Worm (Caenorhabditis elegans): ENCODE data around the gene W03F9.11.

Gene W03F9.11

ce11 chrV:103977-104376, 37.2 kb downstream of the W03F9.11 start, which contains the start of gene rps-27:
rps-27 (minus strand) TSS chrV:104077.
- TF ChIP-seq lim-6 (tag; optimal IDR thresholded peaks at IDR 0.05) (no peak), ama-1 (optimal IDR thresholded peaks at IDR 0.05) (no peak), madf-2 (tag; optimal IDR thresholded peaks at IDR 0.05) (no peak), ceh-19 (GFP tag; optimal IDR thresholded peaks at IDR 0.05) (no peak), K09A11.1 (tag; optimal IDR thresholded peaks at IDR 0.05; ENCODE audit: insufficient read depth) (no peak), elt-4 (tag; optimal IDR thresholded peaks at IDR 0.05) (no peak), ceh-9 (tag; optimal IDR thresholded peaks at IDR 0.05) (no peak), rnt-1 (tag; optimal IDR thresholded peaks at IDR 0.05) (no peak), ceh-31 (tag; optimal IDR thresholded peaks at IDR 0.05) (no peak), ceh-34 (tag; optimal IDR thresholded peaks at IDR 0.05) (no peak), pqm-1 (tag; optimal IDR thresholded peaks at IDR 0.05) (no peak), ttx-3 (tag; optimal IDR thresholded peaks at IDR 0.05) (no peak), ahr-1 (tag; optimal IDR thresholded peaks at IDR 0.05) (no peak), pat-9 (tag; optimal IDR thresholded peaks at IDR 0.05) (no peak), unc-42 (tag; optimal IDR thresholded peaks at IDR 0.05) (no peak), unc-55 (GFP tag; optimal IDR thresholded peaks at IDR 0.05) (no peak), unc-86 (tag; optimal IDR thresholded peaks at IDR 0.05) (no peak)

ce11 chrV:103043-103702, 38.0 kb downstream of the W03F9.11 start:
- TF ChIP-seq eyg-1 (tag; optimal IDR thresholded peaks at IDR 0.05) (no peak), hlh-13 (GFP tag; optimal IDR thresholded peaks at IDR 0.05) (no peak), K02D7.2 (tag; optimal IDR thresholded peaks at IDR 0.05) (no peak), ceh-31 (tag; optimal IDR thresholded peaks at IDR 0.05) (no peak), ceh-22 (tag; optimal IDR thresholded peaks at IDR 0.05) (no peak), zip-5 (tag; optimal IDR thresholded peaks at IDR 0.05) (no peak), lin-11 (tag; optimal IDR thresholded peaks at IDR 0.05) (no peak)

DNA sequence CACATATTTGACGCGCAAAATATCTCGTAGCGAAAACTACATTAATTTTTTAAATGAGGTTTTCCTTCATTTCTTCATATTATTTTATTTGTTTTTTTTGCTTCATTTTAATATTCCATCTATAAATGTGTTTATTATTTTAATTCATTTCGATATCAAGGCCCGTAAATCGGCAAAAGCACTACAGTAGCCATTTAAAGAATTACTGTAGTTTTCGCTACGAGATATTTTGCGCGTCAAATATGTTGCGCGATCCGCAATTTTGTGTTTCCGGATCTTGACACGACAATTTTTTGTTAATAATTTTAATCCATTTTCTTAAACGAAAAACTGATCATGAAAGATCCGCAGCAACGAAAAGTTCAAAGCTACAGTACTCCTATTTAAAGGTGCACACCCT, 39.0 kb downstream of the W03F9.11 start:
- TF ChIP-seq hlh-15 (tag; optimal IDR thresholded peaks at IDR 0.05) (no peak), F13H6.1 (tag; optimal IDR thresholded peaks at IDR 0.05) (no peak), eyg-1 (tag; optimal IDR thresholded peaks at IDR 0.05) (no peak)

All from whole organism, late embryonic.